2 fruit fly cellular contexts compared by ENCODE assay signal in genomic region chr3R:27438370-27438769, dm6.
TF ChIP-seq lines count a peak whose summit lies in the region.

No protein-coding gene starts in this region.

- no peak for TF ChIP-seq CTCF in whole organism, embryonic (GFP tag; optimal IDR thresholded peaks at IDR 0.05; lab: Kevin White, UChicago)

TF ChIP-seq in whole organism, adult, 20 proteins besides CTCF, POLR2A, EP300 and RAD21:
- peak; percentile 12 for TF ChIP-seq kay (GFP tag; lab: Kevin White, UChicago; ENCODE audit: borderline replicate concordance)
- no peak for TF ChIP-seq Hr96 (GFP tag; optimal IDR thresholded peaks at IDR 0.05; lab: Kevin White, UChicago)

TF ChIP-seq in whole organism, embryonic, 481 proteins besides CTCF, POLR2A, EP300 and RAD21:
- TF ChIP-seq CG11504 (tag; optimal IDR thresholded peaks at IDR 0.05; lab: Kevin White, UChicago) (peak; percentile 99), Nf-YB (GFP tag; optimal IDR thresholded peaks at IDR 0.05; lab: Kevin White, UChicago) (no peak), Trl (optimal IDR thresholded peaks at IDR 0.05; lab: Kevin White, UChicago) (peak in 1 of 2 experiments; percentile 17), Trl (GFP tag; optimal IDR thresholded peaks at IDR 0.05; lab: Kevin White, UChicago) (no peak), pan (optimal IDR thresholded peaks at IDR 0.05; lab: Kevin White, UChicago) (no peak), pan (GFP tag; optimal IDR thresholded peaks at IDR 0.05 in 1 of 2, IDR thresholded peaks at IDR 0.05 in 1 of 2) (no peak), Deaf1 (tag; optimal IDR thresholded peaks at IDR 0.05; lab: Kevin White, UChicago) (peak; percentile 41)

Comparison
In these comparisons a context has a peak if more than half of its experiments do, and no peak if none do; other contexts are left out.
1. Of the 1 proteins assayed by ChIP-seq in both whole organism, embryonic and whole organism, adult: peak only in whole organism, embryonic: none; only in whole organism, adult: kay; in both: none; in neither: 0.